Fruit fly (Drosophila melanogaster) Kc167 (cell line): ENCODE measurements around the gene Hou.

Experiments
- Myc ChIP-seq: fragments of >200 bp; optimal IDR thresholded peaks from 2 replicates; lab custom pipeline; 2017; ENCODE audit warnings: missing external identifiers
- Sin3A ChIP-seq: fragments of >200 bp; optimal IDR thresholded peaks from 2 replicates; lab custom pipeline; 2018; ENCODE audit warnings: missing external identifiers
- h ChIP-seq: fragments of >200 bp; optimal IDR thresholded peaks from 3 replicates; lab custom pipeline; 2018; ENCODE audit warnings: missing external identifiers
- insv ChIP-seq: fragments of >200 bp; optimal IDR thresholded peaks from 3 replicates; lab custom pipeline; 2018; ENCODE audit warnings: missing external identifiers
- psq ChIP-seq: fragments of >200 bp; optimal IDR thresholded peaks from 2 replicates; lab custom pipeline; 2017; ENCODE audit warnings: missing external identifiers
- ttk ChIP-seq: sonication (Bioruptor generic); optimal IDR thresholded peaks from 2 replicates; lab custom pipeline; 2017; ENCODE audit warnings: missing external identifiers

The Hou gene

dm6 chrX:18650252-18650651 is at the start of gene Hou:
TSS of gene Hou (minus strand) at chrX:18650444.
- no peak for TF ChIP-seq Sin3A (lab: Kevin White, UChicago)
- TF ChIP-seq insv (lab: Kevin White, UChicago), result no peak
- no peak for TF ChIP-seq ttk (lab: Kevin White, UChicago)
- TF ChIP-seq psq (lab: Kevin White, UChicago), result no peak
- TF ChIP-seq Myc (lab: Kevin White, UChicago), result no peak
- TF ChIP-seq h, result no peak

dm6 chrX:18699268-18700140 is 49.3 kb upstream of the Hou start:
- no peak for TF ChIP-seq psq (lab: Kevin White, UChicago)
- no peak for TF ChIP-seq insv (lab: Kevin White, UChicago)
- no peak for TF ChIP-seq Sin3A (lab: Kevin White, UChicago)
- no peak for TF ChIP-seq h
- TF ChIP-seq ttk (lab: Kevin White, UChicago), result no peak
- no peak for TF ChIP-seq Myc (lab: Kevin White, UChicago)

dm6 chrX:18695603-18696002 is 45.4 kb upstream of the Hou start:
- TF ChIP-seq psq (lab: Kevin White, UChicago) (no peak), Myc (lab: Kevin White, UChicago) (no peak), ttk (lab: Kevin White, UChicago) (no peak), h (no peak), Sin3A (lab: Kevin White, UChicago) (no peak), insv (lab: Kevin White, UChicago) (no peak)

- TF ChIP-seq Sin3A (lab: Kevin White, UChicago) (no peak), ttk (lab: Kevin White, UChicago) (no peak), insv (lab: Kevin White, UChicago) (no peak), h (no peak), psq (lab: Kevin White, UChicago) (no peak), Myc (lab: Kevin White, UChicago) (no peak)
Measured at dm6 chrX:18692948-18693502, 42.8 kb upstream of the Hou start, which contains the start of gene Cyp18a1. TSS of gene Cyp18a1 (minus strand) at chrX:18693042.

- TF ChIP-seq Sin3A (lab: Kevin White, UChicago) (no peak), insv (lab: Kevin White, UChicago) (no peak), ttk (lab: Kevin White, UChicago) (no peak), h (no peak), Myc (lab: Kevin White, UChicago) (no peak), psq (lab: Kevin White, UChicago) (no peak)
Measured at dm6 chrX:18685726-18686125, 35.5 kb upstream of the Hou start, which contains the start of gene phtm. TSS of gene phtm (plus strand) at chrX:18685766.

dm6 chrX:18684928-18685327 is 34.7 kb upstream of the Hou start:
- no peak for TF ChIP-seq insv (lab: Kevin White, UChicago)
- TF ChIP-seq Myc (lab: Kevin White, UChicago), result no peak
- no peak for TF ChIP-seq ttk (lab: Kevin White, UChicago)
- TF ChIP-seq Sin3A (lab: Kevin White, UChicago), result no peak
- no peak for TF ChIP-seq h
- no peak for TF ChIP-seq psq (lab: Kevin White, UChicago)

- TF ChIP-seq Myc (lab: Kevin White, UChicago) (no peak), h (no peak), insv (lab: Kevin White, UChicago) (no peak), psq (lab: Kevin White, UChicago) (no peak), Sin3A (lab: Kevin White, UChicago) (no peak), ttk (lab: Kevin White, UChicago) (no peak)
Measured at dm6 chrX:18684504-18684903, 34.3 kb upstream of the Hou start.

dm6 chrX:18682815-18683214 is 32.6 kb upstream of the Hou start:
- TF ChIP-seq h (no peak), insv (lab: Kevin White, UChicago) (no peak), Sin3A (lab: Kevin White, UChicago) (no peak), Myc (lab: Kevin White, UChicago) (no peak), ttk (lab: Kevin White, UChicago) (no peak), psq (lab: Kevin White, UChicago) (no peak)

- no peak for TF ChIP-seq insv (lab: Kevin White, UChicago)
- no peak for TF ChIP-seq h
- no peak for TF ChIP-seq ttk (lab: Kevin White, UChicago)
- TF ChIP-seq psq (lab: Kevin White, UChicago), result no peak
- no peak for TF ChIP-seq Myc (lab: Kevin White, UChicago)
- TF ChIP-seq Sin3A (lab: Kevin White, UChicago), result no peak
Measured at dm6 chrX:18681410-18681809, 31.2 kb upstream of the Hou start.

- TF ChIP-seq ttk (lab: Kevin White, UChicago) (no peak), insv (lab: Kevin White, UChicago) (no peak), psq (lab: Kevin White, UChicago) (no peak), Myc (lab: Kevin White, UChicago) (no peak), h (no peak), Sin3A (lab: Kevin White, UChicago) (no peak)
Measured at dm6 chrX:18678876-18679275, 28.6 kb upstream of the Hou start.

- TF ChIP-seq Myc (lab: Kevin White, UChicago), result no peak
- no peak for TF ChIP-seq ttk (lab: Kevin White, UChicago)
- TF ChIP-seq psq (lab: Kevin White, UChicago), result no peak
Measured at dm6 chrX:18676756-18677155, 26.5 kb upstream of the Hou start.
